Worm (Caenorhabditis elegans) whole organism, early embryonic: ENCODE results near the gene tni-1.
A peak's percentile ranks its signal among the peaks of the same experiment; 100 is the strongest.

Experiments
- B0310.2 ChIP-seq: sonication (generic microtip); optimal IDR thresholded peaks from 2 replicates; lab custom pipeline; 2016; ENCODE audit warnings: mild to moderate bottlenecking, missing genetic modification characterization, missing compliant biosample characterization
- F13C5.2 ChIP-seq: sonication (generic microtip); optimal IDR thresholded peaks from 2 replicates; lab custom pipeline; 2017; ENCODE audit warnings: mild to moderate bottlenecking, missing genetic modification characterization, inconsistent platforms, missing compliant biosample characterization
- aly-1 ChIP-seq: sonication (generic microtip); optimal IDR thresholded peaks from 2 replicates; lab custom pipeline; 2016; ENCODE audit warnings: missing genetic modification characterization, missing compliant biosample characterization
- ama-1 ChIP-seq: fragments of 150-350 bp; optimal IDR thresholded peaks from 2 replicates; lab custom pipeline; 2014
- ceh-13 ChIP-seq: fragments of 200-800 bp; sonication (Bioruptor generic); optimal IDR thresholded peaks from 2 replicates; lab custom pipeline; 2018; ENCODE audit warnings: mild to moderate bottlenecking, missing genetic modification characterization, missing compliant biosample characterization
- ceh-36 ChIP-seq: sonication (generic microtip); optimal IDR thresholded peaks from 2 replicates; lab custom pipeline; 2016; ENCODE audit warnings: missing genetic modification characterization, inconsistent platforms, missing compliant biosample characterization
- ets-7 ChIP-seq: sonication (generic microtip); optimal IDR thresholded peaks from 2 replicates; lab custom pipeline; 2016; ENCODE audit warnings: missing genotype, missing genetic modification characterization, missing compliant biosample characterization
- flt-1 ChIP-seq: fragments of 200-800 bp; sonication (Bioruptor generic); IDR thresholded peaks from 2 replicates; pipeline ENCODE4 v1.3.6; 2022; ENCODE audit warnings: missing genetic modification characterization, missing compliant biosample characterization
- hmbx-1 ChIP-seq: sonication (generic microtip); optimal IDR thresholded peaks from 2 replicates; lab custom pipeline; 2016; ENCODE audit warnings: mild to moderate bottlenecking, missing genetic modification characterization, missing compliant biosample characterization
- hmg-4 ChIP-seq: fragments of 200-800 bp; sonication (Bioruptor generic); optimal IDR thresholded peaks from 2 replicates; lab custom pipeline; 2018; ENCODE audit warnings: mild to moderate bottlenecking, missing genetic modification characterization, missing compliant biosample characterization
- hnd-1 ChIP-seq: sonication (generic microtip); optimal IDR thresholded peaks from 2 replicates; lab custom pipeline; 2016; ENCODE audit warnings: missing genetic modification characterization, missing compliant biosample characterization
- pes-1 ChIP-seq: fragments of 200-800 bp; sonication (Bioruptor generic); IDR thresholded peaks from 2 replicates; pipeline ENCODE4 v1.3.6; 2022; ENCODE audit warnings: missing genetic modification reagents, missing genetic modification characterization, missing compliant biosample characterization
- scrt-1 ChIP-seq: fragments of 200-800 bp; sonication (Bioruptor generic); IDR thresholded peaks from 2 replicates; pipeline ENCODE4 v1.3.6; 2022; ENCODE audit warnings: missing genetic modification characterization, missing compliant biosample characterization
- sea-1 ChIP-seq: fragments of 200-800 bp; sonication (Bioruptor generic); conservative IDR thresholded peaks from 2 replicates; pipeline ENCODE4 v1.3.6; 2022; ENCODE audit warnings: missing genetic modification characterization, missing compliant biosample characterization
- tbx-11 ChIP-seq: fragments of 200-800 bp; sonication (Bioruptor generic); IDR thresholded peaks from 2 replicates; pipeline ENCODE4 v1.3.6; 2022; ENCODE audit warnings: missing genetic modification characterization, missing compliant biosample characterization
- tbx-37 ChIP-seq: fragments of 200-800 bp; sonication (Bioruptor generic); conservative IDR thresholded peaks from 2 replicates; pipeline ENCODE4 v1.3.6; 2022; ENCODE audit warnings: missing genetic modification reagents, missing genetic modification characterization, missing compliant biosample characterization
- tra-4 ChIP-seq: sonication (generic microtip); optimal IDR thresholded peaks from 2 replicates; lab custom pipeline; 2017; ENCODE audit warnings: missing genetic modification characterization, missing compliant biosample characterization

tni-1 gene

ce11 chrX:11351288-11351687, 26.0 kb downstream of the tni-1 start:
- TF ChIP-seq aly-1 (tag; lab: Kevin White, UChicago) (no peak), tra-4 (tag; lab: Kevin White, UChicago) (no peak), tbx-37 (GFP tag; lab: Robert Waterston, UW) (no peak), flt-1 (no peak), scrt-1 (GFP tag; lab: Robert Waterston, UW) (no peak), ama-1 (lab: Kevin White, UChicago) (no peak), hmbx-1 (tag; lab: Kevin White, UChicago) (no peak), sea-1 (GFP tag; lab: Robert Waterston, UW) (no peak), hnd-1 (tag; lab: Kevin White, UChicago) (no peak)

DNA sequence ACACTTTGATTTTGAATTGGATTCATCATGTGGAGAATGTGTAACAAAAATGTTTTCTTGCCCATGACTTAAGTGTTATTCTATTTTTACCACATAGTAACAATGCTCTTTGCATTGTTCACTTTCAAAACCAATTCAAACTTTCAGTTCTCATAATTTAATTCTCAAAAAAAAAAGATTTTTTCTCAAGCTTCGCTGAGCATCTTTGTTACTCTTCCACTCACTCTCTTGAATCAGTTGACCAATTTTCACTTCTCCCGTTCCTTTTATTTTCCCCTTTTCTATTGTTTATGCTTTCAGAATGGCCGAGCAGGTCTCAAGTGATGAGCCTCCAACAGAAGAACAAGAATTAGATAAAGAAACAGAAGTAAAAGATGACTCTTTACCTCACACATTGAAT, 31.1 kb downstream of the tni-1 start, which contains the start of gene oct-2:
Gene oct-2, plus strand, starts transcription at position 301 of the 400 bp plus-strand sequence.
- TF ChIP-seq sea-1 (GFP tag; lab: Robert Waterston, UW) (no peak), scrt-1 (GFP tag; lab: Robert Waterston, UW) (no peak), ceh-13 (GFP tag; lab: Kevin White, UChicago) (no peak), hnd-1 (tag; lab: Kevin White, UChicago) (no peak), ets-7 (tag; lab: Kevin White, UChicago) (no peak), flt-1 (no peak), tbx-11 (no peak), hmg-4 (GFP tag; lab: Kevin White, UChicago) (no peak), aly-1 (tag; lab: Kevin White, UChicago) (no peak), ama-1 (lab: Kevin White, UChicago) (no peak), hmbx-1 (tag; lab: Kevin White, UChicago) (no peak), tra-4 (tag; lab: Kevin White, UChicago) (no peak)

- no peak for TF ChIP-seq ceh-13 (GFP tag; lab: Kevin White, UChicago)
- no peak for TF ChIP-seq pes-1 (GFP tag; lab: Robert Waterston, UW)
- no peak for TF ChIP-seq hmg-4 (GFP tag; lab: Kevin White, UChicago)
- no peak for TF ChIP-seq ceh-36 (tag; lab: Kevin White, UChicago)
- no peak for TF ChIP-seq B0310.2 (tag; lab: Kevin White, UChicago)
- TF ChIP-seq tbx-11 = no peak
- TF ChIP-seq ets-7 (tag; lab: Kevin White, UChicago) = no peak
- TF ChIP-seq F13C5.2 (tag; lab: Kevin White, UChicago) = no peak
- TF ChIP-seq scrt-1 (GFP tag; lab: Robert Waterston, UW) = no peak
- no peak for TF ChIP-seq hnd-1 (tag; lab: Kevin White, UChicago)
- TF ChIP-seq flt-1 = no peak
- no peak for TF ChIP-seq ama-1 (lab: Kevin White, UChicago)
- no peak for TF ChIP-seq tra-4 (tag; lab: Kevin White, UChicago)
- TF ChIP-seq aly-1 (tag; lab: Kevin White, UChicago) = no peak
- TF ChIP-seq tbx-37 (GFP tag; lab: Robert Waterston, UW) = no peak
Measured at ce11 chrX:11345471-11345870, 31.8 kb downstream of the tni-1 start.

DNA sequence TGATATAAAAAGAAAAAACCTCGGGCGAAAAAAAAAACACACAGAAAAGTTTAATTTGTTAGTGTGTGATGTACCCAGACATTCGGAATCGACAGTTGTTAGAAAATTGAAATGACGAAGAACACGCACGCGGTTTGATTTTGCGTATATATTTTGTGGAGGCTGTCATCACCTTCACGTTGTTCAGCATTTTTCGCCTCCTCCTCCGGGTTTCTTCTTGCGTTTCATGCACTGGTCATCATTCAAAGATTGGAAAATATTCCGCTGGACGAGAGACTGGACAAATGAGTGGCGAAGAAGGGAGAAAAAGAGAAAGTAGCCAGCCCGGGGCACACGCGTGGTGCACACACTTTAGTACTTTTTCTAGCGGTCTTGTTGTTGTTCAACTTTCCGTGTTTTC, 32.4 kb downstream of the tni-1 start:
- TF ChIP-seq hmg-4 (GFP tag; lab: Kevin White, UChicago) (no peak), sea-1 (GFP tag; lab: Robert Waterston, UW) (no peak), ama-1 (lab: Kevin White, UChicago) (no peak), tbx-37 (GFP tag; lab: Robert Waterston, UW) (no peak), F13C5.2 (tag; lab: Kevin White, UChicago) (no peak), ets-7 (tag; lab: Kevin White, UChicago) (no peak), tbx-11 (no peak), ceh-36 (tag; lab: Kevin White, UChicago) (no peak), B0310.2 (tag; lab: Kevin White, UChicago) (no peak), tra-4 (tag; lab: Kevin White, UChicago) (no peak), pes-1 (GFP tag; lab: Robert Waterston, UW) (no peak), aly-1 (tag; lab: Kevin White, UChicago) (no peak), ceh-13 (GFP tag; lab: Kevin White, UChicago) (no peak), hnd-1 (tag; lab: Kevin White, UChicago) (no peak), scrt-1 (GFP tag; lab: Robert Waterston, UW) (no peak), hmbx-1 (tag; lab: Kevin White, UChicago) (no peak), flt-1 (no peak)

- TF ChIP-seq scrt-1 (GFP tag; lab: Robert Waterston, UW) (no peak), tbx-37 (GFP tag; lab: Robert Waterston, UW) (no peak), pes-1 (GFP tag; lab: Robert Waterston, UW) (no peak), tra-4 (tag; lab: Kevin White, UChicago) (no peak)
Measured at ce11 chrX:11340478-11340877, 36.8 kb downstream of the tni-1 start.

- TF ChIP-seq F13C5.2 (tag; lab: Kevin White, UChicago) (no peak), hmg-4 (GFP tag; lab: Kevin White, UChicago) (peak; percentile 33), tbx-37 (GFP tag; lab: Robert Waterston, UW) (0 out of 2 replicates have a peak, but pooled peaks have one; percentile 12), pes-1 (GFP tag; lab: Robert Waterston, UW) (no peak), ets-7 (tag; lab: Kevin White, UChicago) (no peak), aly-1 (tag; lab: Kevin White, UChicago) (peak; percentile 60)
Measured at ce11 chrX:11339375-11339924, 37.8 kb downstream of the tni-1 start, which contains the start of gene aco-1. TSS of gene aco-1 (plus strand) at chrX:11339874.

- TF ChIP-seq sea-1 (GFP tag; lab: Robert Waterston, UW) = no peak
- TF ChIP-seq tbx-11 = no peak
- TF ChIP-seq ama-1 (lab: Kevin White, UChicago) = no peak
- no peak for TF ChIP-seq hmg-4 (GFP tag; lab: Kevin White, UChicago)
- TF ChIP-seq ceh-13 (GFP tag; lab: Kevin White, UChicago) = no peak
- TF ChIP-seq aly-1 (tag; lab: Kevin White, UChicago) = no peak
- TF ChIP-seq scrt-1 (GFP tag; lab: Robert Waterston, UW) = no peak
- no peak for TF ChIP-seq F13C5.2 (tag; lab: Kevin White, UChicago)
- no peak for TF ChIP-seq B0310.2 (tag; lab: Kevin White, UChicago)
- no peak for TF ChIP-seq ets-7 (tag; lab: Kevin White, UChicago)
- no peak for TF ChIP-seq tbx-37 (GFP tag; lab: Robert Waterston, UW)
- TF ChIP-seq flt-1 = no peak
- TF ChIP-seq hmbx-1 (tag; lab: Kevin White, UChicago) = no peak
- no peak for TF ChIP-seq hnd-1 (tag; lab: Kevin White, UChicago)
- TF ChIP-seq ceh-36 (tag; lab: Kevin White, UChicago) = no peak
- TF ChIP-seq pes-1 (GFP tag; lab: Robert Waterston, UW) = no peak
- TF ChIP-seq tra-4 (tag; lab: Kevin White, UChicago) = no peak
Measured at ce11 chrX:11337783-11338182, 39.5 kb downstream of the tni-1 start, which contains the start of gene gcy-9. TSS of gene gcy-9 (minus strand) at chrX:11337883.
